Worm (Caenorhabditis elegans): ENCODE data around the gene ZC412.10.

- TF ChIP-seq Y53F4B.3 (GFP tag; IDR thresholded peaks at IDR 0.05) (no peak), ceh-100 (GFP tag; IDR thresholded peaks at IDR 0.05) (no peak), mel-28 (tag; optimal IDR thresholded peaks at IDR 0.05; ENCODE audit: borderline replicate concordance) (no peak), lir-1 (GFP tag; conservative IDR thresholded peaks at IDR 0.05) (no peak), bed-2 (GFP tag; IDR thresholded peaks at IDR 0.05) (no peak), tbp1 (GFP tag; optimal IDR thresholded peaks at IDR 0.05) (peak; percentile 40)
These were observed 43.8 kb downstream of the ZC412.10 start for ce11 chrV:14832789-14833187.
